Worm (Caenorhabditis elegans): ENCODE measurements around the gene T22C8.4.

Gene T22C8.4

DNA sequence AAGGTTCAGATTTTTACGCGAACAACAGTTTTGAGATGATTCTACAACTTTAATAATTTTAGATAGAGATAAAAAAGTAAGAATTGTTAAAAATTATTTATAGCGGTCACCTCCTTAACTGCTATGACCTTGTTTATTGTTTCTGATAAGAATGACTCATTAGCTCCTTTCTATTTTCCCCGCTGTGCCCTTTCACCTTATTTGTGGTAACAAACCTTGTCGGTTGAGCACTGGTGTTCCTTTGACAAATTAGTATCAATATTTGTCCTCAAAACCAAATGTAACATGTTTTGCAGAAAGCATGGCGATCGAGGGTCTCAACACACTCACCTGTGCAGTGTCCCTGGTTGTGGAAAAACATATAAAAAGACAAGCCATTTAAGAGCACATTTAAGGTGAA is 3.3 kb upstream of the T22C8.4 start:
- no peak for TF ChIP-seq ztf-29 (GFP tag; IDR thresholded peaks at IDR 0.05)
- TF ChIP-seq flt-1 (GFP tag; IDR thresholded peaks at IDR 0.05): no peak
- TF ChIP-seq T22C8.4 (GFP tag; IDR thresholded peaks at IDR 0.05): no peak
- TF ChIP-seq tab-1 (GFP tag; IDR thresholded peaks at IDR 0.05): no peak
- no peak for TF ChIP-seq med-1 (GFP tag; optimal IDR thresholded peaks at IDR 0.05; ENCODE audit: insufficient read depth)
- no peak for TF ChIP-seq ztf-23 (GFP tag; IDR thresholded peaks at IDR 0.05)
- no peak for TF ChIP-seq ref-1 (GFP tag; conservative IDR thresholded peaks at IDR 0.05)
- TF ChIP-seq cog-1 (tag; optimal IDR thresholded peaks at IDR 0.05): no peak
- TF ChIP-seq klf-2 (GFP tag; conservative IDR thresholded peaks at IDR 0.05): no peak

ce11 chrII:8625163-8625562 is 1.9 kb upstream of the T22C8.4 start, which contains the start of gene sptf-2:
TSS of gene sptf-2 (plus strand) at chrII:8625459.
- TF ChIP-seq T22C8.4 (GFP tag; IDR thresholded peaks at IDR 0.05): no peak
- no peak for TF ChIP-seq ref-1 (GFP tag; conservative IDR thresholded peaks at IDR 0.05)
- no peak for TF ChIP-seq tab-1 (GFP tag; IDR thresholded peaks at IDR 0.05)
- TF ChIP-seq med-1 (GFP tag; optimal IDR thresholded peaks at IDR 0.05; ENCODE audit: insufficient read depth): no peak
- TF ChIP-seq ztf-23 (GFP tag; IDR thresholded peaks at IDR 0.05): no peak
- TF ChIP-seq ztf-29 (GFP tag; IDR thresholded peaks at IDR 0.05): no peak
- no peak for TF ChIP-seq cog-1 (tag; optimal IDR thresholded peaks at IDR 0.05)
- TF ChIP-seq klf-2 (GFP tag; conservative IDR thresholded peaks at IDR 0.05): no peak
- no peak for TF ChIP-seq flt-1 (GFP tag; IDR thresholded peaks at IDR 0.05)

DNA sequence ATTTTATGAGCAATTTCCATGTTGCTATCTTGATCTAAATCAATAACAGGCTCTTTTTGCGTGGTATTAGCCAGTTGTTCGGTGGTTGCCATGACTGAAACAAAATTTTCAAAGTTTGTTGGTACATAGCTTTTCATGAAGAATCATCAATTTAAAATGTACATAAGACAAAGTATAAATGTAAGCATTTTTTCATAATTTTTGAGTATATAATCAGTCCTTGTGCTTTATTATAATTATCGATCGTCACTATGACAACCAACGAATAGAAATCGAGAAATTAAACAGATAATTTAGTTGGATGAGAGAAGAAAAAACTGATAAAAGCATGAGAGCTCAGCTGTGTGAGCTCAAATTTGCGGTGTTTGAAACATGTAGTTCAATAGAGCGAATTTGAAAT is 1.4 kb downstream of the T22C8.4 start, which contains the start of gene T22C8.3:
Gene T22C8.3, minus strand, starts transcription at position 101 of the 400 bp plus-strand sequence.
- no peak for TF ChIP-seq cog-1 (tag; optimal IDR thresholded peaks at IDR 0.05)
- TF ChIP-seq ztf-23 (GFP tag; IDR thresholded peaks at IDR 0.05): no peak
- TF ChIP-seq ztf-29 (GFP tag; IDR thresholded peaks at IDR 0.05): no peak
- TF ChIP-seq flt-1 (GFP tag; IDR thresholded peaks at IDR 0.05): no peak
- TF ChIP-seq klf-2 (GFP tag; conservative IDR thresholded peaks at IDR 0.05): no peak
- no peak for TF ChIP-seq med-1 (GFP tag; optimal IDR thresholded peaks at IDR 0.05; ENCODE audit: insufficient read depth)
- no peak for TF ChIP-seq ref-1 (GFP tag; conservative IDR thresholded peaks at IDR 0.05)

DNA sequence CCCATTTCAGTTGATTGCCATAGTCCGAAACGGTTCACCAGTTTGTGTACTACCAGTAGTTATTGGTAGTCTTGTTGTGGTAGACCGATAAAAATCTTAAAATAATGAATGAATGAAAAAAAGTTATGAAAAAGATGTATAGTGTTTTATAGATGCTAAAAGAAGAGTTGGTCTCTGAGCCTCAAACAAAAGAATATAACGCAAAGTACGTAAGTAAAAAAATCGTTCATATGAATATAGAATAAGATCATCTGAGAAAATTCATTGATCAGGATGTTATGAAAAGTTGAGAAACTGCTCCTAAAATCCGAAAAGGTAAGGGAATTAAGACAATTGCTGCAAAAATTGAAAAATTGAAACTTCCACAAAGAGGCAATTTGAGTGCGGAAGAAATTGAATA is 5.8 kb downstream of the T22C8.4 start, which contains the start of gene chhy-1:
Gene chhy-1, minus strand, starts transcription at position 101 of the 400 bp plus-strand sequence.
- TF ChIP-seq flt-1 (GFP tag; IDR thresholded peaks at IDR 0.05) (no peak), med-1 (GFP tag; optimal IDR thresholded peaks at IDR 0.05; ENCODE audit: insufficient read depth) (no peak), ztf-23 (GFP tag; IDR thresholded peaks at IDR 0.05) (no peak), cog-1 (tag; optimal IDR thresholded peaks at IDR 0.05) (no peak), klf-2 (GFP tag; conservative IDR thresholded peaks at IDR 0.05) (no peak), T22C8.4 (GFP tag; IDR thresholded peaks at IDR 0.05) (no peak), ztf-29 (GFP tag; IDR thresholded peaks at IDR 0.05) (no peak), tab-1 (GFP tag; IDR thresholded peaks at IDR 0.05) (no peak), ref-1 (GFP tag; conservative IDR thresholded peaks at IDR 0.05) (no peak)

- TF ChIP-seq klf-2 (GFP tag; conservative IDR thresholded peaks at IDR 0.05): no peak
- no peak for TF ChIP-seq med-1 (GFP tag; optimal IDR thresholded peaks at IDR 0.05; ENCODE audit: insufficient read depth)
- no peak for TF ChIP-seq ref-1 (GFP tag; conservative IDR thresholded peaks at IDR 0.05)
- TF ChIP-seq flt-1 (GFP tag; IDR thresholded peaks at IDR 0.05): no peak
- TF ChIP-seq ztf-29 (GFP tag; IDR thresholded peaks at IDR 0.05): no peak
- no peak for TF ChIP-seq ztf-23 (GFP tag; IDR thresholded peaks at IDR 0.05)
Observed at ce11 chrII:8616155-8616554, 7.1 kb downstream of the T22C8.4 start.

DNA sequence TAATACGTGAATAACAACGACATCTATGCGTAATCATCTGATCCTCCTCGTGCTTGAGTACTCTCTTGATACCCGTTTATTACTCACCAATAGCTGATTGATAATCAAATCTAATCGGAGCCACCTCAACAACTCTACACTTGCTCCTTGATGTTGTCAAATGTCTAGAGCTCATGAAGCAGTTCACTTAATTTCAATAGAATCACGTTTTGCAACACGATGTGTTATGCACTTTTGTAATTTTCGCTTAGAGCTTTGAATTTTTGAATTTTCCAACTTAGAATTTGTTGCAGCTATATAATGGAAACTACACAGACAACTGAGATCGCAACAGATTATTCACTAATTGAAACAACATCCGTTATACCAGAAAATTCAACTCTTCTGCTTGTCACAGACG is 10.8 kb downstream of the T22C8.4 start, which contains the start of gene T22C8.1:
Gene T22C8.1, plus strand, starts transcription at position 301 of the 400 bp plus-strand sequence.
- no peak for TF ChIP-seq flt-1 (GFP tag; IDR thresholded peaks at IDR 0.05)

ce11 chrII:8611330-8611729 is 12.0 kb downstream of the T22C8.4 start:
- TF ChIP-seq T22C8.4 (GFP tag; IDR thresholded peaks at IDR 0.05) (no peak), klf-2 (GFP tag; conservative IDR thresholded peaks at IDR 0.05) (no peak), flt-1 (GFP tag; IDR thresholded peaks at IDR 0.05) (no peak), ztf-29 (GFP tag; IDR thresholded peaks at IDR 0.05) (no peak), cog-1 (tag; optimal IDR thresholded peaks at IDR 0.05) (no peak), ztf-23 (GFP tag; IDR thresholded peaks at IDR 0.05) (no peak), tab-1 (GFP tag; IDR thresholded peaks at IDR 0.05) (no peak), med-1 (GFP tag; optimal IDR thresholded peaks at IDR 0.05; ENCODE audit: insufficient read depth) (no peak), ref-1 (GFP tag; conservative IDR thresholded peaks at IDR 0.05) (no peak)

DNA sequence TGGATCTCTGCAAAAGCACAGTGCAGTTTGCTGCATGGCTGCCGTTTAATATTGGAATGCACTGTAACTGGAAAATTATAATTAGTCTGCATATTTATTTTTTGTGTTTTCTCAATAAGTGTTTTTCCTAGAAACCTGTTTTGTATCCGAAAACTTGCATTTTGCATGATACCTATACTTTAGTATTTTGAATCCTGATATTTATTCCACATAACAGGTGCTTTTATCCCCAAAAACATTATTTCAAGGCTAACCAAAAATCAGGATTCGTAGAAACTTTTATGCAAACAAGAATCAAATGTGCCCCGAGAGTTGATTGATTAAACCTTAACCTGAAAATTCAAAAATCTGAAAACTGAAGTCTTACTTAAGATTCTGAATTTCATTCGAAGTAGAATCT is 12.7 kb downstream of the T22C8.4 start:
- TF ChIP-seq ref-1 (GFP tag; conservative IDR thresholded peaks at IDR 0.05) (no peak), cog-1 (tag; optimal IDR thresholded peaks at IDR 0.05) (no peak)

ce11 chrII:8610085-8610484 is 13.2 kb downstream of the T22C8.4 start, which contains the start of gene F28C6.9:
TSS of gene F28C6.9 (minus strand) at chrII:8610185.
- TF ChIP-seq flt-1 (GFP tag; IDR thresholded peaks at IDR 0.05) (no peak), klf-2 (GFP tag; conservative IDR thresholded peaks at IDR 0.05) (no peak), ztf-23 (GFP tag; IDR thresholded peaks at IDR 0.05) (no peak), ztf-29 (GFP tag; IDR thresholded peaks at IDR 0.05) (no peak), cog-1 (tag; optimal IDR thresholded peaks at IDR 0.05) (no peak), med-1 (GFP tag; optimal IDR thresholded peaks at IDR 0.05; ENCODE audit: insufficient read depth) (no peak), T22C8.4 (GFP tag; IDR thresholded peaks at IDR 0.05) (no peak), ref-1 (GFP tag; conservative IDR thresholded peaks at IDR 0.05) (no peak), tab-1 (GFP tag; IDR thresholded peaks at IDR 0.05) (no peak)

DNA sequence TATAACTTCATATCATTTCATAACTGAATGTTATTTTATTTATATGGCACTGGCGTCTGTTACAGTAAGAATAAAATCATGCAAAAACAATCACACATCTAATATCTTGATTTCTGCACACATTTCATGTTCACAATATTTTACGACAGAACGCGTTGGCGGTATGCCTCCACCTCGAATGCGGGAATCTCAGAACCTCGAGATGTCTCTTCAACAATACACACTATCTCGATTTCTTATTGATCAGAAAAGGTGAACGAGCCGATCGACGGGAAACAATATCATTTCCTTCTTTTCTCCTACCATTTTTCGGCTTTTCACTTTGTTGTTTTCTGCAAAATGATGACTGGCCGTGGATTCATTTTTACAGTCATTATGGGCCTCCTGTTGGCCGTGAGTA is 15.6 kb downstream of the T22C8.4 start, which contains the start of gene F28C6.10:
Gene F28C6.10, plus strand, starts transcription at position 301 of the 400 bp plus-strand sequence.
- TF ChIP-seq ztf-29 (GFP tag; IDR thresholded peaks at IDR 0.05): no peak
- no peak for TF ChIP-seq med-1 (GFP tag; optimal IDR thresholded peaks at IDR 0.05; ENCODE audit: insufficient read depth)
- no peak for TF ChIP-seq ref-1 (GFP tag; conservative IDR thresholded peaks at IDR 0.05)
- TF ChIP-seq cog-1 (tag; optimal IDR thresholded peaks at IDR 0.05): no peak
- no peak for TF ChIP-seq T22C8.4 (GFP tag; IDR thresholded peaks at IDR 0.05)
- no peak for TF ChIP-seq klf-2 (GFP tag; conservative IDR thresholded peaks at IDR 0.05)
